Fruit fly (Drosophila melanogaster) whole organism, embryonic: Measurements from ENCODE around the gene Cep290.

Experiments used
- C15 ChIP-seq: fragments of 200-800 bp; sonication (Bioruptor generic); IDR thresholded peaks from 3 replicates; pipeline ENCODE4 v1.3.6; 2022; ENCODE audit warnings: missing biosample characterization, missing genetic modification characterization
- CG10321 ChIP-seq: fragments of 200-800 bp; sonication (Bioruptor generic); IDR thresholded peaks from 2 replicates; pipeline ENCODE4 v1.3.6; 2022; ENCODE audit warnings: missing biosample characterization, missing genetic modification characterization
- CG10543 ChIP-seq: fragments of 200-800 bp; sonication (Bioruptor generic); optimal IDR thresholded peaks from 3 replicates; lab custom pipeline; 2017; ENCODE audit warnings: missing biosample characterization, mild to moderate bottlenecking, missing genetic modification characterization, moderate library complexity
- CG11247 ChIP-seq: fragments of 200-800 bp; sonication (Bioruptor generic); IDR thresholded peaks from 2 replicates; pipeline ENCODE4 v1.3.6; 2022; ENCODE audit warnings: missing biosample characterization, missing genetic modification characterization
- CG11504 ChIP-seq: fragments of 200-800 bp; sonication (Bioruptor generic); optimal IDR thresholded peaks from 3 replicates; lab custom pipeline; 2019; ENCODE audit warnings: missing biosample characterization, mild to moderate bottlenecking, missing genetic modification characterization, moderate library complexity
- CG12104 ChIP-seq: fragments of 200-800 bp; sonication (Bioruptor generic); optimal IDR thresholded peaks from 3 replicates; lab custom pipeline; 2016; ENCODE audit warnings: missing biosample characterization, missing genetic modification characterization
- CG12299 ChIP-seq: fragments of 200-800 bp; sonication (Bioruptor generic); optimal IDR thresholded peaks from 2 replicates; lab custom pipeline; 2018; ENCODE audit warnings: missing biosample characterization, mild to moderate bottlenecking, missing genetic modification characterization
- CG18011 ChIP-seq: fragments of 200-800 bp; sonication (Bioruptor generic); optimal IDR thresholded peaks from 2 replicates; lab custom pipeline; 2017; ENCODE audit warnings: missing biosample characterization, missing genetic modification characterization, mild to moderate bottlenecking, moderate library complexity, missing genotype
- CG2129 ChIP-seq: fragments of 200-800 bp; sonication (Bioruptor generic); IDR thresholded peaks from 2 replicates; pipeline ENCODE4 v1.3.6; 2022; ENCODE audit warnings: missing biosample characterization, missing genetic modification characterization; ENCODE audit not compliant: partially characterized antibody
- CG2712 ChIP-seq: fragments of 200-800 bp; optimal IDR thresholded peaks from 3 replicates; lab custom pipeline; 2019; ENCODE audit warnings: missing biosample characterization, mild to moderate bottlenecking, missing genetic modification characterization, moderate library complexity
- CG31365 ChIP-seq: fragments of 200-800 bp; sonication (Bioruptor generic); optimal IDR thresholded peaks from 2 replicates; lab custom pipeline; 2018; ENCODE audit warnings: missing biosample characterization, mild to moderate bottlenecking, missing genetic modification characterization
- CG33557 ChIP-seq: fragments of 200-800 bp; sonication (Bioruptor generic); optimal IDR thresholded peaks from 2 replicates; lab custom pipeline; 2019; ENCODE audit warnings: missing biosample characterization, mild to moderate bottlenecking, missing genetic modification characterization, moderate library complexity
- CG34422 ChIP-seq: fragments of 200-800 bp; sonication (Bioruptor generic); IDR thresholded peaks from 3 replicates; pipeline ENCODE4 v1.3.6; 2022; ENCODE audit warnings: missing biosample characterization, missing genetic modification characterization
- CG7839 ChIP-seq: fragments of 200-800 bp; sonication (Bioruptor generic); optimal IDR thresholded peaks from 3 replicates; lab custom pipeline; 2018; ENCODE audit warnings: missing biosample characterization, mild to moderate bottlenecking, missing genetic modification characterization, moderate library complexity
- CG7963 ChIP-seq: fragments of 200-800 bp; sonication (Bioruptor generic); IDR thresholded peaks from 3 replicates; pipeline ENCODE4 v1.3.6; 2022; ENCODE audit warnings: missing biosample characterization, missing genetic modification characterization; ENCODE audit not compliant: partially characterized antibody
- CG8359 ChIP-seq: fragments of 200-800 bp; sonication (Bioruptor generic); optimal IDR thresholded peaks from 2 replicates; lab custom pipeline; 2017; ENCODE audit warnings: missing biosample characterization, mild to moderate bottlenecking, missing genetic modification characterization, borderline replicate concordance
- Eip74EF ChIP-seq, 2 experiments: fragments of 200-800 bp in 1 of 2; fragments of >200 bp in 1 of 2; sonication (Bioruptor generic) in 1 of 2; optimal IDR thresholded peaks; 2 replicates each; lab custom pipeline; 2017 to 2019; ENCODE audit warnings: missing biosample characterization in 2 of 2, missing genetic modification characterization in 2 of 2, mild to moderate bottlenecking in 1 of 2, moderate library complexity in 1 of 2
- HLHmδ ChIP-seq: fragments of 200-800 bp; sonication (Bioruptor generic); optimal IDR thresholded peaks from 2 replicates; lab custom pipeline; 2018; ENCODE audit warnings: missing biosample characterization, mild to moderate bottlenecking, missing genetic modification characterization, moderate library complexity
- Mes4 ChIP-seq: fragments of 200-800 bp; sonication (Bioruptor generic); optimal IDR thresholded peaks from 2 replicates; lab custom pipeline; 2016; ENCODE audit warnings: missing biosample characterization, missing genetic modification characterization
- NFAT ChIP-seq: fragments of 200-800 bp; sonication (Bioruptor generic); IDR thresholded peaks from 2 replicates; pipeline ENCODE4 v1.3.6; 2022; ENCODE audit warnings: missing biosample characterization, missing genetic modification characterization
- Nf-YC ChIP-seq: fragments of 200-800 bp; optimal IDR thresholded peaks from 3 replicates; lab custom pipeline; 2019; ENCODE audit warnings: missing biosample characterization, mild to moderate bottlenecking, missing genetic modification characterization, moderate library complexity
- Optix ChIP-seq: fragments of 200-800 bp; sonication (Bioruptor generic); IDR thresholded peaks from 3 replicates; pipeline ENCODE4 v1.3.6; 2022; ENCODE audit warnings: missing biosample characterization, missing genetic modification characterization
- ab ChIP-seq: fragments of 200-800 bp; sonication (Bioruptor generic); optimal IDR thresholded peaks from 2 replicates; lab custom pipeline; 2016; ENCODE audit warnings: missing biosample characterization, missing genetic modification characterization
- ash1 ChIP-seq: fragments of 200-800 bp; sonication (Bioruptor generic); optimal IDR thresholded peaks from 2 replicates; lab custom pipeline; 2018; ENCODE audit warnings: missing biosample characterization, mild to moderate bottlenecking, missing genetic modification characterization
- bbx ChIP-seq: fragments of 200-800 bp; sonication (Bioruptor generic); IDR thresholded peaks from 2 replicates; pipeline ENCODE4 v1.3.6; 2022; ENCODE audit warnings: missing biosample characterization, missing genetic modification characterization; ENCODE audit not compliant: partially characterized antibody
- chif ChIP-seq, 2 experiments: fragments of 200-800 bp; sonication (Bioruptor generic); optimal IDR thresholded peaks; 3 replicates each; lab custom pipeline; 2016; ENCODE audit warnings: missing biosample characterization in 2 of 2, missing genetic modification characterization in 2 of 2
- corto ChIP-seq: fragments of 200-800 bp; sonication (Bioruptor generic); optimal IDR thresholded peaks from 2 replicates; lab custom pipeline; 2016; ENCODE audit warnings: missing biosample characterization, mild to moderate bottlenecking, missing genetic modification characterization, moderate library complexity
- exex ChIP-seq: fragments of 200-800 bp; sonication (Bioruptor generic); optimal IDR thresholded peaks from 4 replicates; lab custom pipeline; 2018; ENCODE audit warnings: missing biosample characterization, mild to moderate bottlenecking, missing genetic modification characterization, moderate library complexity
- gcm ChIP-seq: fragments of 200-800 bp; sonication (Bioruptor generic); optimal IDR thresholded peaks from 2 replicates; lab custom pipeline; 2019; ENCODE audit warnings: missing biosample characterization, mild to moderate bottlenecking, missing genetic modification characterization, moderate library complexity
- gsb ChIP-seq: fragments of 200-800 bp; sonication (Bioruptor generic); IDR thresholded peaks from 2 replicates; pipeline ENCODE4 v1.3.6; 2022; ENCODE audit warnings: missing biosample characterization, missing genetic modification characterization
- hb ChIP-seq: fragments of 200-800 bp; sonication (Bioruptor generic); IDR thresholded peaks from 3 replicates; pipeline ENCODE4 v1.3.6; 2022; ENCODE audit warnings: missing biosample characterization, missing genetic modification characterization; ENCODE audit not compliant: partially characterized antibody
- ken ChIP-seq: fragments of 200-800 bp; sonication (Bioruptor generic); IDR thresholded peaks from 3 replicates; pipeline ENCODE4 v1.3.6; 2022; ENCODE audit warnings: missing biosample characterization, missing genetic modification characterization
- nmo ChIP-seq: fragments of 200-800 bp; sonication (Bioruptor generic); optimal IDR thresholded peaks from 2 replicates; lab custom pipeline; 2018; ENCODE audit warnings: missing biosample characterization, mild to moderate bottlenecking, missing genetic modification characterization, moderate library complexity
- onecut ChIP-seq: fragments of 200-800 bp; sonication (Bioruptor generic); IDR thresholded peaks from 2 replicates; pipeline ENCODE4 v1.3.6; 2022; ENCODE audit warnings: missing biosample characterization, missing genetic modification characterization
- org-1 ChIP-seq: fragments of 200-800 bp; sonication (Bioruptor generic); optimal IDR thresholded peaks from 2 replicates; lab custom pipeline; 2017; ENCODE audit warnings: missing biosample characterization, missing genetic modification characterization
- slou ChIP-seq: fragments of 200-800 bp; sonication (Bioruptor generic); optimal IDR thresholded peaks from 3 replicates; lab custom pipeline; 2016; ENCODE audit warnings: missing biosample characterization, missing genetic modification characterization
- slp2 ChIP-seq: fragments of 200-800 bp; sonication (Bioruptor generic); optimal IDR thresholded peaks from 2 replicates; lab custom pipeline; 2016; ENCODE audit warnings: missing biosample characterization, missing genetic modification characterization
- stc ChIP-seq: fragments of 200-800 bp; sonication (Bioruptor generic); IDR thresholded peaks from 2 replicates; pipeline ENCODE4 v1.3.6; 2022; ENCODE audit warnings: missing biosample characterization, missing genetic modification characterization
- tgo ChIP-seq: fragments of 200-800 bp; sonication (Bioruptor generic); IDR thresholded peaks from 3 replicates; pipeline ENCODE4 v1.3.6; 2022; ENCODE audit warnings: missing biosample characterization, missing genetic modification characterization
- tna ChIP-seq: fragments of 200-800 bp; sonication (Bioruptor generic); IDR thresholded peaks from 2 replicates; pipeline ENCODE4 v1.3.6; 2022; ENCODE audit warnings: missing biosample characterization, missing genetic modification characterization; ENCODE audit not compliant: partially characterized antibody
- toy ChIP-seq: fragments of 200-800 bp; sonication (Bioruptor generic); IDR thresholded peaks from 2 replicates; pipeline ENCODE4 v1.3.6; 2022; ENCODE audit warnings: missing biosample characterization, missing genetic modification characterization
- unpg ChIP-seq: fragments of 200-800 bp; sonication (Bioruptor generic); optimal IDR thresholded peaks from 3 replicates; lab custom pipeline; 2018; ENCODE audit warnings: missing biosample characterization, mild to moderate bottlenecking, missing genetic modification characterization, moderate library complexity

Cep290 gene

dm6 chr3L:801860-802462 is 41.8 kb upstream of the Cep290 start (continued):
- TF ChIP-seq gcm (GFP tag; lab: Kevin White, UChicago) (no peak), Nf-YC (tag; lab: Kevin White, UChicago) (no peak), hb (GFP tag; lab: Robert Waterston, UW) (no peak), CG7839 (tag; lab: Kevin White, UChicago) (no peak), Mes4 (no peak), Eip74EF (GFP tag; optimal IDR thresholded peaks at IDR 0.05; lab: Kevin White, UChicago) (no peak), Optix (GFP tag; lab: Robert Waterston, UW) (no peak), CG7963 (GFP tag; lab: Robert Waterston, UW) (no peak), CG10543 (no peak), CG33557 (no peak), CG10321 (GFP tag; lab: Robert Waterston, UW) (no peak), CG18011 (GFP tag; lab: Kevin White, UChicago) (no peak), ash1 (GFP tag; lab: Kevin White, UChicago) (no peak), CG2712 (tag; lab: Kevin White, UChicago) (peak; percentile 5), CG11247 (GFP tag; lab: Robert Waterston, UW) (no peak), corto (GFP tag; lab: Kevin White, UChicago) (no peak), ab (GFP tag; lab: Kevin White, UChicago) (no peak), unpg (GFP tag; lab: Kevin White, UChicago) (no peak), CG11504 (tag; lab: Kevin White, UChicago) (peak; percentile 26), bbx (no peak), stc (GFP tag; lab: Robert Waterston, UW) (no peak), CG8359 (no peak), CG34422 (no peak), toy (GFP tag; lab: Robert Waterston, UW) (no peak), onecut (GFP tag; lab: Robert Waterston, UW) (no peak), HLHmδ (GFP tag; lab: Kevin White, UChicago) (no peak), org-1 (GFP tag; lab: Kevin White, UChicago) (no peak), ken (GFP tag; lab: Robert Waterston, UW) (no peak), nmo (GFP tag; lab: Kevin White, UChicago) (peak; percentile 37), C15 (GFP tag; lab: Robert Waterston, UW) (no peak), chif (GFP tag; optimal IDR thresholded peaks at IDR 0.05; lab: Kevin White, UChicago) (no peak), tna (no peak), CG31365 (tag; lab: Kevin White, UChicago) (no peak), CG12299 (tag; lab: Kevin White, UChicago) (no peak), CG2129 (no peak), slp2 (GFP tag; lab: Kevin White, UChicago) (no peak), tgo (no peak), NFAT (GFP tag; lab: Robert Waterston, UW) (no peak), slou (GFP tag; lab: Kevin White, UChicago) (no peak), exex (no peak), gsb (GFP tag; lab: Robert Waterston, UW) (no peak), CG12104 (GFP tag; lab: Kevin White, UChicago) (no peak)
- TF ChIP-seq, all 482 proteins: peak for 55
